Worm (Caenorhabditis elegans) whole organism, L2 larva: ENCODE data around the gene imb-2.
A peak's percentile ranks its signal among the peaks of the same experiment; 100 is the strongest.

Source experiments
- C34F6.9 ChIP-seq: fragments of 150-350 bp; optimal IDR thresholded peaks from 2 replicates; lab custom pipeline; 2014; ENCODE audit warnings: missing biosample characterization, missing genetic modification characterization
- F13H6.1 ChIP-seq: sonication (generic microtip); optimal IDR thresholded peaks from 2 replicates; lab custom pipeline; 2016; ENCODE audit warnings: missing genetic modification characterization, missing compliant biosample characterization
- R02D3.7 ChIP-seq: fragments of 150-350 bp; optimal IDR thresholded peaks from 2 replicates; lab custom pipeline; 2014; ENCODE audit warnings: missing biosample characterization, missing genetic modification characterization
- Y55F3AM.14 ChIP-seq: fragments of 200-800 bp; sonication (Bioruptor generic); optimal IDR thresholded peaks from 2 replicates; lab custom pipeline; 2018; ENCODE audit warnings: mild to moderate bottlenecking, missing genetic modification characterization, missing compliant biosample characterization
- ZK546.5 ChIP-seq: sonication (generic microtip); optimal IDR thresholded peaks from 2 replicates; lab custom pipeline; 2017; ENCODE audit warnings: missing biosample characterization, missing genetic modification characterization
- alr-1 ChIP-seq: fragments of 150-350 bp; optimal IDR thresholded peaks from 2 replicates; lab custom pipeline; 2014; ENCODE audit warnings: missing biosample characterization, missing genetic modification characterization
- ama-1 ChIP-seq: fragments of 150-350 bp; optimal IDR thresholded peaks from 2 replicates; lab custom pipeline; 2018; ENCODE audit warnings: inconsistent platforms
- blmp-1 ChIP-seq: sonication (generic microtip); optimal IDR thresholded peaks from 2 replicates; lab custom pipeline; 2017; ENCODE audit warnings: missing genetic modification characterization, mild to moderate bottlenecking, missing compliant biosample characterization, antibody characterized with exemption, moderate library complexity; ENCODE audit not compliant: insufficient read depth
- ceh-16 ChIP-seq: fragments of 150-350 bp; optimal IDR thresholded peaks from 2 replicates; lab custom pipeline; 2014; ENCODE audit warnings: missing biosample characterization, missing genetic modification characterization
- ceh-82 ChIP-seq: fragments of 150-350 bp; optimal IDR thresholded peaks from 2 replicates; lab custom pipeline; 2014; ENCODE audit warnings: missing biosample characterization, missing genetic modification characterization
- crh-2 ChIP-seq: sonication (generic microtip); optimal IDR thresholded peaks from 2 replicates; lab custom pipeline; 2017; ENCODE audit warnings: missing biosample characterization, missing genetic modification characterization
- dmd-4 ChIP-seq: sonication (generic microtip); optimal IDR thresholded peaks from 2 replicates; lab custom pipeline; 2017; ENCODE audit warnings: missing biosample characterization, missing genetic modification characterization
- egl-27 ChIP-seq: sonication (generic microtip); optimal IDR thresholded peaks from 3 replicates; lab custom pipeline; 2017; ENCODE audit warnings: missing biosample characterization, missing genetic modification reagents, missing genetic modification characterization
- elt-1 ChIP-seq: fragments of 150-350 bp; optimal IDR thresholded peaks from 2 replicates; lab custom pipeline; 2014; ENCODE audit warnings: missing biosample characterization, missing genetic modification characterization
- elt-3 ChIP-seq: sonication (generic microtip); optimal IDR thresholded peaks from 2 replicates; lab custom pipeline; 2017; ENCODE audit warnings: missing biosample characterization, missing genetic modification characterization
- fos-1 ChIP-seq: fragments of 150-350 bp; optimal IDR thresholded peaks from 2 replicates; lab custom pipeline; 2014; ENCODE audit warnings: missing biosample characterization, missing genetic modification characterization
- gmeb-1 ChIP-seq: fragments of 150-350 bp; optimal IDR thresholded peaks from 2 replicates; lab custom pipeline; 2014; ENCODE audit warnings: missing biosample characterization, missing genetic modification characterization
- lin-11 ChIP-seq: fragments of 150-350 bp; sonication (generic microtip); optimal IDR thresholded peaks from 2 replicates; lab custom pipeline; 2014; ENCODE audit warnings: missing biosample characterization, missing genetic modification characterization, inconsistent platforms, mixed read lengths
- lin-13 ChIP-seq: fragments of 150-350 bp; optimal IDR thresholded peaks from 2 replicates; lab custom pipeline; 2014; ENCODE audit warnings: missing biosample characterization, missing genetic modification reagents, missing genetic modification characterization
- lin-39 ChIP-seq: fragments of 150-350 bp; optimal IDR thresholded peaks from 2 replicates; lab custom pipeline; 2014; ENCODE audit warnings: missing biosample characterization, missing genetic modification reagents, missing genetic modification characterization
- lsy-2 ChIP-seq, 2 experiments: fragments of 150-350 bp in 1 of 2; sonication (generic microtip) in 1 of 2; optimal IDR thresholded peaks; 2 replicates each; lab custom pipeline; 2014 to 2017; ENCODE audit warnings: missing biosample characterization in 2 of 2, missing genetic modification characterization in 2 of 2
- mab-5 ChIP-seq: fragments of 150-350 bp; optimal IDR thresholded peaks from 2 replicates; lab custom pipeline; 2014; ENCODE audit warnings: missing biosample characterization, missing genetic modification characterization
- mbf-1 ChIP-seq: sonication (generic microtip); optimal IDR thresholded peaks from 2 replicates; lab custom pipeline; 2017; ENCODE audit warnings: missing biosample characterization, missing genetic modification characterization
- mdl-1 ChIP-seq, 2 experiments: fragments of 150-350 bp in 1 of 2; sonication (generic microtip) in 1 of 2; optimal IDR thresholded peaks; 2 replicates each; lab custom pipeline; 2017; ENCODE audit warnings: missing biosample characterization in 2 of 2, missing genetic modification characterization in 2 of 2
- nhr-11 ChIP-seq: fragments of 150-350 bp; optimal IDR thresholded peaks from 2 replicates; lab custom pipeline; 2014; ENCODE audit warnings: missing biosample characterization, missing genetic modification characterization
- nhr-12 ChIP-seq: fragments of 150-350 bp; optimal IDR thresholded peaks from 2 replicates; lab custom pipeline; 2014; ENCODE audit warnings: missing biosample characterization, missing genetic modification characterization
- nhr-129 ChIP-seq: fragments of 150-350 bp; optimal IDR thresholded peaks from 2 replicates; lab custom pipeline; 2014; ENCODE audit warnings: missing biosample characterization, missing genetic modification characterization
- nhr-21 ChIP-seq: fragments of 150-350 bp; optimal IDR thresholded peaks from 2 replicates; lab custom pipeline; 2014; ENCODE audit warnings: missing biosample characterization, missing genetic modification characterization
- nhr-23 ChIP-seq: fragments of 150-350 bp; optimal IDR thresholded peaks from 2 replicates; lab custom pipeline; 2014; ENCODE audit warnings: missing biosample characterization, missing genetic modification reagents, missing genetic modification characterization
- nhr-237 ChIP-seq: fragments of 150-350 bp; optimal IDR thresholded peaks from 2 replicates; lab custom pipeline; 2014; ENCODE audit warnings: missing biosample characterization, missing genetic modification characterization
- nhr-25 ChIP-seq: fragments of 150-350 bp; sonication (generic microtip); optimal IDR thresholded peaks from 3 replicates; lab custom pipeline; 2014; ENCODE audit warnings: missing biosample characterization, missing genetic modification characterization
- nhr-6 ChIP-seq: fragments of 150-350 bp; optimal IDR thresholded peaks from 2 replicates; lab custom pipeline; 2014; ENCODE audit warnings: missing biosample characterization, missing genetic modification characterization
- nhr-77 ChIP-seq: fragments of 150-350 bp; optimal IDR thresholded peaks from 2 replicates; lab custom pipeline; 2014; ENCODE audit warnings: missing biosample characterization, missing genetic modification characterization
- peb-1 ChIP-seq: fragments of 150-350 bp; optimal IDR thresholded peaks from 2 replicates; lab custom pipeline; 2014; ENCODE audit warnings: missing biosample characterization, missing genetic modification characterization
- sem-4 ChIP-seq: fragments of 150-350 bp; optimal IDR thresholded peaks from 2 replicates; lab custom pipeline; 2014; ENCODE audit warnings: missing biosample characterization, missing genetic modification reagents, missing genetic modification characterization
- skn-1 ChIP-seq: sonication (generic microtip); optimal IDR thresholded peaks from 2 replicates; lab custom pipeline; 2017; ENCODE audit warnings: missing biosample characterization, missing genetic modification characterization
- sma-3 ChIP-seq: sonication (generic microtip); optimal IDR thresholded peaks from 2 replicates; lab custom pipeline; 2016; ENCODE audit warnings: missing genetic modification reagents, missing genetic modification characterization, missing compliant biosample characterization
- sma-9 ChIP-seq, 2 experiments: fragments of 150-350 bp in 1 of 2; sonication (generic microtip) in 1 of 2; optimal IDR thresholded peaks; 2 replicates each; lab custom pipeline; 2014 to 2016; ENCODE audit warnings: missing genetic modification characterization in 2 of 2, mild to moderate bottlenecking in 1 of 2, missing biosample characterization in 1 of 2, missing compliant biosample characterization in 1 of 2, missing genetic modification reagents in 1 of 2, moderate library complexity in 1 of 2
- snpc-4 ChIP-seq: fragments of 150-350 bp; optimal IDR thresholded peaks from 2 replicates; lab custom pipeline; 2014; ENCODE audit warnings: missing biosample characterization, missing genetic modification characterization
- unc-39 ChIP-seq: fragments of 150-350 bp; optimal IDR thresholded peaks from 2 replicates; lab custom pipeline; 2014; ENCODE audit warnings: missing biosample characterization, missing genetic modification characterization
- unc-55 ChIP-seq: fragments of 150-350 bp; sonication (generic microtip); optimal IDR thresholded peaks from 3 replicates; lab custom pipeline; 2014; ENCODE audit warnings: missing biosample characterization, missing genetic modification reagents, missing genetic modification characterization
- unc-62 ChIP-seq: fragments of 150-350 bp; optimal IDR thresholded peaks from 2 replicates; lab custom pipeline; 2014; ENCODE audit warnings: missing biosample characterization, missing genetic modification reagents, missing genetic modification characterization
- zag-1 ChIP-seq: fragments of 150-350 bp; optimal IDR thresholded peaks from 2 replicates; lab custom pipeline; 2014; ENCODE audit warnings: missing biosample characterization, missing genetic modification characterization
- ztf-1 ChIP-seq: fragments of 200-800 bp; sonication (Bioruptor generic); conservative IDR thresholded peaks from 2 replicates; pipeline ENCODE4 v1.3.6; 2022; ENCODE audit warnings: missing genetic modification characterization, missing compliant biosample characterization
- ztf-11 ChIP-seq: sonication (generic microtip); optimal IDR thresholded peaks from 2 replicates; lab custom pipeline; 2017; ENCODE audit warnings: missing biosample characterization, missing genetic modification characterization
- ztf-4 ChIP-seq: fragments of 150-350 bp; optimal IDR thresholded peaks from 2 replicates; lab custom pipeline; 2014; ENCODE audit warnings: missing biosample characterization, missing genetic modification characterization

The imb-2 gene

ce11 chrII:14383644-14384043 lies 18.1 kb downstream of the imb-2 start, which contains the start of gene mes-2 (continued):
- TF ChIP-seq sma-9 (GFP tag; optimal IDR thresholded peaks at IDR 0.05; lab: Kevin White, UChicago) (no peak), sma-9 (tag; optimal IDR thresholded peaks at IDR 0.05; lab: Kevin White, UChicago) (no peak), ztf-1 (GFP tag; lab: Robert Waterston, UW) (no peak), nhr-12 (tag; lab: Kevin White, UChicago) (no peak), F13H6.1 (peak; percentile 63), lin-11 (tag; lab: Kevin White, UChicago) (no peak), nhr-129 (tag; lab: Kevin White, UChicago) (peak; percentile 74), dmd-4 (tag; lab: Kevin White, UChicago) (no peak), nhr-25 (tag; lab: Kevin White, UChicago) (peak; percentile 72), unc-62 (GFP tag; lab: Kevin White, UChicago) (no peak), mbf-1 (no peak), ama-1 (lab: Kevin White, UChicago) (no peak)

- TF ChIP-seq unc-62 (GFP tag; lab: Kevin White, UChicago) (no peak), sem-4 (tag; lab: Kevin White, UChicago) (no peak), lin-13 (GFP tag; lab: Kevin White, UChicago) (no peak), elt-1 (no peak), sma-9 (GFP tag; optimal IDR thresholded peaks at IDR 0.05; lab: Kevin White, UChicago) (no peak), sma-9 (tag; optimal IDR thresholded peaks at IDR 0.05; lab: Kevin White, UChicago) (no peak), nhr-11 (tag; lab: Kevin White, UChicago) (no peak), unc-39 (tag; lab: Kevin White, UChicago) (no peak), nhr-25 (tag; lab: Kevin White, UChicago) (no peak)
- TF ChIP-seq, all 48 proteins: peak for 0
These were observed 22.7 kb downstream of the imb-2 start, which contains the start of gene F26H11.8 for ce11 chrII:14388213-14388612. Gene F26H11.8 (plus strand): TSS chrII:14388513.

- no peak for TF ChIP-seq skn-1
- TF ChIP-seq nhr-21 (tag; lab: Kevin White, UChicago): no peak
- no peak for TF ChIP-seq dmd-4 (tag; lab: Kevin White, UChicago)
- TF ChIP-seq nhr-11 (tag; lab: Kevin White, UChicago): no peak
- TF ChIP-seq ceh-16: no peak
- no peak for TF ChIP-seq nhr-237 (tag; lab: Kevin White, UChicago)
- no peak for TF ChIP-seq nhr-12 (tag; lab: Kevin White, UChicago)
- TF ChIP-seq C34F6.9 (tag; lab: Kevin White, UChicago): peak; percentile 78
- peak; percentile 7 for TF ChIP-seq F13H6.1
- TF ChIP-seq nhr-77: no peak
- no peak for TF ChIP-seq peb-1
- TF ChIP-seq nhr-23: no peak
- TF ChIP-seq ztf-4: no peak
- peak; percentile 35 for TF ChIP-seq crh-2 (tag; lab: Kevin White, UChicago)
- TF ChIP-seq sma-9 (GFP tag; optimal IDR thresholded peaks at IDR 0.05; lab: Kevin White, UChicago): no peak
- TF ChIP-seq sma-9 (tag; optimal IDR thresholded peaks at IDR 0.05; lab: Kevin White, UChicago): no peak
- peak; percentile 12 for TF ChIP-seq nhr-25 (tag; lab: Kevin White, UChicago)
- no peak for TF ChIP-seq Y55F3AM.14
- no peak for TF ChIP-seq zag-1 (tag; lab: Kevin White, UChicago)
- TF ChIP-seq ceh-82: no peak
- TF ChIP-seq lin-11 (tag; lab: Kevin White, UChicago): peak; percentile 35
- TF ChIP-seq lin-39: no peak
- no peak for TF ChIP-seq ztf-11 (tag; lab: Kevin White, UChicago)
- peak; percentile 47 for TF ChIP-seq lin-13 (GFP tag; lab: Kevin White, UChicago)
- no peak for TF ChIP-seq elt-1
- TF ChIP-seq lsy-2 (tag; optimal IDR thresholded peaks at IDR 0.05; lab: Kevin White, UChicago): peak; percentile 17 to 80
- TF ChIP-seq ama-1 (lab: Kevin White, UChicago): no peak
- no peak for TF ChIP-seq sma-3 (GFP tag; lab: Kevin White, UChicago)
- no peak for TF ChIP-seq nhr-6
- TF ChIP-seq mab-5 (tag; lab: Kevin White, UChicago): no peak
- TF ChIP-seq elt-3 (tag; lab: Kevin White, UChicago): no peak
- no peak for TF ChIP-seq unc-39 (tag; lab: Kevin White, UChicago)
- no peak for TF ChIP-seq ZK546.5
- no peak for TF ChIP-seq mdl-1 (tag; optimal IDR thresholded peaks at IDR 0.05; lab: Kevin White, UChicago)
- TF ChIP-seq egl-27 (tag; lab: Kevin White, UChicago): no peak
- no peak for TF ChIP-seq snpc-4
- TF ChIP-seq gmeb-1 (tag; lab: Kevin White, UChicago): peak; percentile 83
- peak; percentile 47 for TF ChIP-seq nhr-129 (tag; lab: Kevin White, UChicago)
- TF ChIP-seq alr-1 (tag; lab: Kevin White, UChicago): no peak
- TF ChIP-seq fos-1: no peak
- peak; percentile 86 for TF ChIP-seq unc-55 (GFP tag; lab: Kevin White, UChicago)
- no peak for TF ChIP-seq blmp-1 (tag; lab: Kevin White, UChicago)
- no peak for TF ChIP-seq R02D3.7 (tag; lab: Kevin White, UChicago)
These were observed 24.7 kb downstream of the imb-2 start, which contains the start of the genes kbp-3 and nurf-1 for ce11 chrII:14390036-14390763. Gene kbp-3 (minus strand): TSS chrII:14390078. Gene nurf-1 (plus strand): TSS chrII:14390713.
